Fruit fly (Drosophila melanogaster): ENCODE measurements around the gene CG31098.

- no peak for TF ChIP-seq Hr78 (GFP tag; optimal IDR thresholded peaks at IDR 0.05)
- no peak for TF ChIP-seq Dfd (GFP tag; optimal IDR thresholded peaks at IDR 0.05)
- TF ChIP-seq HLH106 (tag; optimal IDR thresholded peaks at IDR 0.05): no peak
- TF ChIP-seq h (GFP tag; optimal IDR thresholded peaks at IDR 0.05): no peak
Measured at dm6 chr3R:25320898-25321297, 28.1 kb upstream of the CG31098 start.

Measured in whole organism, wandering third instar larva.